Fruit fly (Drosophila melanogaster): ENCODE data around the gene Tcs5.

Gene Tcs5

DNA sequence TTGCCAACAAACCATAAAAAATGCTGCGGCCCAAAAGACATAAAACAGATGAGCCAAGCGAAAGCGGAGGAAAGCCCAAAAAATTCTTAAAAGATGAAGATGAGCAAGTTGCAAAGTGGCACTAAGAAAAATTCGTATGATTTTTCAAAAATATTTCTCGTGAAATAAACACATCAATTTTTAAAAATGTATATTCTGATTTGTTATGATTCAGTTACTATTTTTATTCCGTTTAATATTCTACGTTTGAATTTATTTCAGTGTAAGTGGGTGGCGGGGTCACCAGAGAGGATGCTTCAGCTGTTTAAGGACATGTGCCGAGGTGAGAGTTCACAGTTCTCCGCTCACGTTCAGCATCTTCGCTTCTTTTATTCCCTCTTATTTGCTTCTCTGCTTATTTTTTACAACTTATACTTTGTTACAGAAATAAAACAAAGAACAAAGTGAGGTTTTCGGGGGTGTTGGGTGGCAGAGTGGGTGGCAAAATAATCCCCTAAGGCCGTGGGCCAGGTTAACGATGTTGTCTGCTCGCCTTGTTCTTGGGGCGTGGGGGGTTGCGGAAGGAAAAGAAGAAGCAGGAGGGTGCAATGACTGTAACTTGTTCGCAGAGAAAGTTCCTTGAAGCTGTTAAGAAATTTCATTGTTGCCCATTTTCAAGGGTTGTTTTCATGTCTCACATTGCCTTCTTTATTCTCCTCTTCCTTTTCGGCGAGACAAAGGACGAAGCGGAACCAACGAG, 43.2 kb upstream of the Tcs5 start (continued):
- TF ChIP-seq NfI (GFP tag; optimal IDR thresholded peaks at IDR 0.05) (peak; percentile 49), Hmr (GFP tag; optimal IDR thresholded peaks at IDR 0.05) (peak; percentile 75), pb (GFP tag; optimal IDR thresholded peaks at IDR 0.05) (peak; percentile 24), danr (GFP tag; IDR thresholded peaks at IDR 0.05) (no peak), Hmx (GFP tag; optimal IDR thresholded peaks at IDR 0.05) (no peak), CG1792 (GFP tag; optimal IDR thresholded peaks at IDR 0.05) (no peak), ERR (GFP tag; optimal IDR thresholded peaks at IDR 0.05) (no peak), bowl (GFP tag; IDR thresholded peaks at IDR 0.05) (no peak), Dbx (GFP tag; IDR thresholded peaks at IDR 0.05) (peak; percentile 56; the same call in 1 of the 3 replicates), pnt (GFP tag; optimal IDR thresholded peaks at IDR 0.05) (no peak), D19A (tag; optimal IDR thresholded peaks at IDR 0.05) (peak; percentile 14), CG10147 (GFP tag; optimal IDR thresholded peaks at IDR 0.05) (peak; percentile 57), zen2 (GFP tag; IDR thresholded peaks at IDR 0.05; ENCODE audit: partially characterized antibody) (no peak), CG31388 (GFP tag; optimal IDR thresholded peaks at IDR 0.05) (no peak), Stat92E (GFP tag; optimal IDR thresholded peaks at IDR 0.05) (no peak), CG1832 (GFP tag; optimal IDR thresholded peaks at IDR 0.05) (no peak), CG2889 (GFP tag; IDR thresholded peaks at IDR 0.05) (no peak), CG30020 (tag; optimal IDR thresholded peaks at IDR 0.05) (no peak), ci (GFP tag; IDR thresholded peaks at IDR 0.05) (peak; percentile 53; the same call in 1 of the 3 replicates), Med (GFP tag) (peak; percentile 86), Pdp1 (GFP tag; optimal IDR thresholded peaks at IDR 0.05) (no peak), trem (tag; optimal IDR thresholded peaks at IDR 0.05) (no peak), CG3726 (GFP tag; IDR thresholded peaks at IDR 0.05) (no peak), emc (GFP tag; optimal IDR thresholded peaks at IDR 0.05) (no peak), CG1233 (GFP tag; optimal IDR thresholded peaks at IDR 0.05) (peak; percentile 17), CG7839 (tag; optimal IDR thresholded peaks at IDR 0.05) (peak; percentile 59), Eip74EF (GFP tag; optimal IDR thresholded peaks at IDR 0.05) (no peak), vfl (GFP tag; optimal IDR thresholded peaks at IDR 0.05) (no peak), CG14014 (GFP tag; IDR thresholded peaks at IDR 0.05) (peak; percentile 51; the same call in 1 of the 2 replicates), CG6689 (GFP tag; IDR thresholded peaks at IDR 0.05) (peak; percentile 52), ems (GFP tag; optimal IDR thresholded peaks at IDR 0.05) (no peak), Usf (GFP tag; optimal IDR thresholded peaks at IDR 0.05) (no peak), Vsx1 (GFP tag; optimal IDR thresholded peaks at IDR 0.05) (no peak), Nf-YA (GFP tag; IDR thresholded peaks at IDR 0.05) (0 out of 2 replicates have a peak, but pooled peaks have one; percentile 31), tio (GFP tag; optimal IDR thresholded peaks at IDR 0.05) (peak; percentile 19), kay (GFP tag; optimal IDR thresholded peaks at IDR 0.05) (no peak), CG1647 (GFP tag; optimal IDR thresholded peaks at IDR 0.05) (no peak), CG13775 (GFP tag; optimal IDR thresholded peaks at IDR 0.05) (peak; percentile 15), CG9817 (tag; optimal IDR thresholded peaks at IDR 0.05) (peak; percentile 28), Lpt (GFP tag; optimal IDR thresholded peaks at IDR 0.05) (no peak), CG17385 (GFP tag; optimal IDR thresholded peaks at IDR 0.05) (peak; percentile 33), CG18011 (GFP tag; optimal IDR thresholded peaks at IDR 0.05) (no peak), sob (GFP tag; IDR thresholded peaks at IDR 0.05) (peak; percentile 41; the same call in 1 of the 2 replicates), CG42726 (GFP tag; IDR thresholded peaks at IDR 0.05; ENCODE audit: partially characterized antibody) (no peak), Ets65A (GFP tag) (peak; percentile 75), CG12155 (GFP tag; optimal IDR thresholded peaks at IDR 0.05) (no peak), ind (GFP tag; optimal IDR thresholded peaks at IDR 0.05) (peak; percentile 27), Fer2 (tag; optimal IDR thresholded peaks at IDR 0.05) (no peak), tna (GFP tag; IDR thresholded peaks at IDR 0.05; ENCODE audit: partially characterized antibody) (no peak)

Measured in whole organism, embryonic.